Worm (Caenorhabditis elegans) whole organism, L1 larva: Measurements from ENCODE around the gene C37C3.18.

ENCODE experiments used
- C34B4.2 ChIP-seq: sonication (generic microtip); optimal IDR thresholded peaks from 2 replicates; lab custom pipeline; 2017; ENCODE audit warnings: mild to moderate bottlenecking, missing genetic modification characterization, missing compliant biosample characterization
- F16B12.6 ChIP-seq: fragments of 150-350 bp; optimal IDR thresholded peaks from 2 replicates; lab custom pipeline; 2014; ENCODE audit warnings: missing biosample characterization, missing genetic modification characterization
- Y116A8C.19 ChIP-seq: sonication (generic microtip); optimal IDR thresholded peaks from 2 replicates; lab custom pipeline; 2016; ENCODE audit warnings: missing compliant biosample characterization, missing genetic modification characterization, borderline replicate concordance
- ama-1 ChIP-seq: fragments of 150-350 bp; optimal IDR thresholded peaks from 2 replicates; lab custom pipeline; 2014
- blmp-1 ChIP-seq: fragments of 150-350 bp; optimal IDR thresholded peaks from 2 replicates; lab custom pipeline; 2014; ENCODE audit warnings: missing biosample characterization, missing genetic modification characterization
- dpl-1 ChIP-seq, 3 experiments: fragments of 150-350 bp in 2 of 3; sonication (generic microtip) in 1 of 3; optimal IDR thresholded peaks; 2 replicates each; lab custom pipeline; 2014 to 2017; ENCODE audit warnings: missing biosample characterization in 3 of 3, missing genetic modification characterization in 3 of 3, missing genetic modification reagents in 3 of 3
- dsc-1 ChIP-seq: sonication (generic microtip); optimal IDR thresholded peaks from 2 replicates; lab custom pipeline; 2016; ENCODE audit warnings: mild to moderate bottlenecking, missing genetic modification characterization, missing compliant biosample characterization
- efl-1 ChIP-seq, 4 experiments: fragments of 150-350 bp; optimal IDR thresholded peaks in 3 of 4; peaks in 1 of 4; 1 replicate in 1 of 4; 2 replicates in 3 of 4; lab custom pipeline; 2014; ENCODE audit warnings: missing biosample characterization in 2 of 4, missing genetic modification characterization in 2 of 4, missing genetic modification reagents in 2 of 4
- isw-1 ChIP-seq: fragments of 200-800 bp; sonication (Bioruptor generic); IDR thresholded peaks from 2 replicates; pipeline ENCODE4 v1.3.6; 2022; ENCODE audit warnings: missing genetic modification characterization, missing compliant biosample characterization
- lin-13 ChIP-seq: fragments of 150-350 bp; optimal IDR thresholded peaks from 2 replicates; lab custom pipeline; 2014; ENCODE audit warnings: missing biosample characterization, missing genetic modification reagents, missing genetic modification characterization
- lin-35 ChIP-seq, 2 experiments: fragments of 150-350 bp; optimal IDR thresholded peaks; 2 replicates each; lab custom pipeline; 2014; ENCODE audit warnings: missing biosample characterization in 2 of 2, missing genetic modification characterization in 2 of 2, missing genetic modification reagents in 2 of 2
- lsy-2 ChIP-seq, 2 experiments: fragments of 150-350 bp; optimal IDR thresholded peaks; 2 replicates each; lab custom pipeline; 2014; ENCODE audit warnings: missing biosample characterization in 2 of 2, missing genetic modification characterization in 2 of 2
- nhr-19 ChIP-seq: fragments of 200-800 bp; sonication (Bioruptor generic); conservative IDR thresholded peaks from 2 replicates; pipeline ENCODE4 v1.3.6; 2022; ENCODE audit warnings: missing genetic modification characterization, missing compliant biosample characterization
- nhr-28 ChIP-seq: fragments of 150-350 bp; optimal IDR thresholded peaks from 2 replicates; lab custom pipeline; 2014; ENCODE audit warnings: missing biosample characterization, missing genetic modification characterization
- nhr-47 ChIP-seq: sonication (generic microtip); optimal IDR thresholded peaks from 2 replicates; lab custom pipeline; 2016; ENCODE audit warnings: mild to moderate bottlenecking, missing genetic modification characterization, moderate library complexity, missing compliant biosample characterization
- nhr-71 ChIP-seq: sonication (generic microtip); optimal IDR thresholded peaks from 2 replicates; lab custom pipeline; 2016; ENCODE audit warnings: mild to moderate bottlenecking, missing genetic modification characterization, moderate library complexity, missing compliant biosample characterization
- nhr-85 ChIP-seq: sonication (generic microtip); peaks from one replicate; lab custom pipeline; 2016; ENCODE audit warnings: missing genetic modification characterization, inconsistent platforms, missing compliant biosample characterization
- pax-3 ChIP-seq: fragments of 200-800 bp; sonication (Bioruptor generic); optimal IDR thresholded peaks from 2 replicates; lab custom pipeline; 2018; ENCODE audit warnings: mild to moderate bottlenecking, missing genetic modification characterization, moderate library complexity, missing compliant biosample characterization
- sox-4 ChIP-seq: sonication (generic microtip); optimal IDR thresholded peaks from 2 replicates; lab custom pipeline; 2016; ENCODE audit warnings: missing genetic modification characterization, missing compliant biosample characterization
- unc-98 ChIP-seq: fragments of 200-800 bp; sonication (Bioruptor generic); IDR thresholded peaks from 2 replicates; pipeline ENCODE4 v1.3.6; 2022; ENCODE audit warnings: missing genetic modification characterization, missing compliant biosample characterization
- vab-15 ChIP-seq: sonication (generic microtip); optimal IDR thresholded peaks from 2 replicates; lab custom pipeline; 2017; ENCODE audit warnings: missing genotype, mild to moderate bottlenecking, missing genetic modification characterization, missing compliant biosample characterization
- xbp-1 ChIP-seq: sonication (generic microtip); optimal IDR thresholded peaks from 2 replicates; lab custom pipeline; 2016; ENCODE audit warnings: missing genetic modification characterization, missing compliant biosample characterization
- zip-4 ChIP-seq: fragments of 200-800 bp; sonication (Bioruptor generic); optimal IDR thresholded peaks from 2 replicates; lab custom pipeline; 2018; ENCODE audit warnings: mild to moderate bottlenecking, missing genetic modification characterization, moderate library complexity, missing compliant biosample characterization
- ztf-11 ChIP-seq, 2 experiments: sonication (generic microtip); optimal IDR thresholded peaks; 2 replicates each; lab custom pipeline; 2016 to 2017; ENCODE audit warnings: missing genetic modification characterization in 2 of 2, missing biosample characterization in 1 of 2, missing compliant biosample characterization in 1 of 2
- ztf-4 ChIP-seq: fragments of 150-350 bp; optimal IDR thresholded peaks from 2 replicates; lab custom pipeline; 2014; ENCODE audit warnings: missing biosample characterization, missing genetic modification characterization

The C37C3.18 gene

DNA sequence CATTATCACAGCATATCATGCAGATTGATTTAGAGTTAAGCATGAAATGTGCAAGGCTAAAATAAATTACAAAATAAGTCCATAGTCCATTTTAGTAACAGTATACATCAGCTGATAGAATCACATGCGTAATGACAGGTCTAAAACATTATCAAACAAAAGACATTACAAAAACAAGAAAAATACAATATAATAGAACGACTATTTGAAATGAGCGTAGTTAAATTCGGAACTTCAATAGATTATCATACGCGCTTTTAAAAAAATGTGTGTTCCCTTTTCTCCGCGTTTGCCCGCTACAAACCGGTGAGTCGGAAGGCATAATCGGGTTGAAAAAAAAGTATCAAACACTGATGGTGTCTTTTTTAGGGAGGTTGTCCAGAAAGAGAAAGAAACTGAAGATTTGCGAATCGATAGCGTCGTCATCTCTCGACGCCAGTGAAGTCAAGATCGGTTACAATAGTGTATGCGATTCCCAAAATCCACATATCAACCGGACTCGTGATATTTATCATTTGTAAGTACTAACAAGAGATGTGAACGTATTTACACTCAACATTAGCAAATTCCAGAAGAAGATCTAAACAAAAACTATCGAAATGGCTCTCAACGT, 695 bp downstream of the C37C3.18 start, which contains the start of gene C37C3.2:
Gene C37C3.2 (plus strand): TSS at position 563 of the 613 bp plus-strand sequence.
- TF ChIP-seq nhr-85 (peak; percentile 39), lin-35 (GFP tag; optimal IDR thresholded peaks at IDR 0.05; lab: Kevin White, UChicago) (peak in 1 of 2 experiments; percentile 38), ztf-4 (no peak)

DNA sequence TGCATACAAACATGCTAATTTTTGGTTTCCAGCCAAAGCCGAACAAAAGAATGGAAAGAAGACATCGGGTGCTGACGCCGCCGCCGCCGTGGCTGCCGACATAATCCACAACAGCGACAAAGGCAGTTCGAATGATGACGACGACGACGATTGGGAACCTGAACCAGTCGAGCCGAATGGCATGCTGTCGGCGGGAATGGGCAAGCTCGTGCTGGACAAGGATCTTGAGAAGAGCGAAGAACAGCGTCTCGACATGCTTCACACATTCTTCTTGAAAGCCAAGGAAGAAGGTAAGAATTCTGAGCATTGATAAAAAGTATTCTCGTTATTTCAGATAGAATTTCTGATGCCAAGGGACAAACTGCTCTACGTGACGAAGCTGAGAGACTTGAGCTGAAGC, 1.8 kb downstream of the C37C3.18 start:
- TF ChIP-seq Y116A8C.19 (tag; lab: Kevin White, UChicago) = no peak
- TF ChIP-seq efl-1 (optimal IDR thresholded peaks at IDR 0.05; lab: Kevin White, UChicago) = no peak
- TF ChIP-seq efl-1 (GFP tag; optimal IDR thresholded peaks at IDR 0.05 in 1 of 2; lab: Kevin White, UChicago) = peak in 1 of 2 experiments; percentile 63
- TF ChIP-seq, all 84 proteins: peak for 1

DNA sequence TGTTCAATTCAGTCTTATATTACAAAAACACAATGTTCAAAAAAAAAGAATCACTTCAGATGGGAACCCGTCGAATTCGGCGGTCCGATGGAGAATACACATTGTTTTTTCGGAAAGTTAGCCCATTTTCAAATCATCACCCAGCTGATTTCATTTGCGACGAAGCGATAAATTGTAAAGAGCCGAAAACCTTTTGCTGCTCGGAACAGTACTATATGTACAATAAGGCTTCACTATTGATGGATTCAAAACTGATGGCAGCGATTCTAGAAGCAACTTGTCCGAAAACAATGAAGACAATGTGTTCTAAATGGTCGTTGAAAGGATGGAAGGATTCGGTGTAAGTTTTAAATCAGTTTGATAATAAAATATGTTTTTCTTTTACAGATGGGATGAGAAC, 3.1 kb downstream of the C37C3.18 start, which contains the start of gene C37C3.1:
Gene C37C3.1 (plus strand): TSS at position 33 of the 400 bp plus-strand sequence.
- TF ChIP-seq efl-1 (optimal IDR thresholded peaks at IDR 0.05; lab: Kevin White, UChicago) (peak in 1 of 2 experiments; percentile 13), efl-1 (GFP tag; optimal IDR thresholded peaks at IDR 0.05 in 1 of 2; lab: Kevin White, UChicago) (no peak), pax-3 (tag; lab: Kevin White, UChicago) (no peak), lsy-2 (tag; optimal IDR thresholded peaks at IDR 0.05; lab: Kevin White, UChicago) (peak in 1 of 2 experiments; percentile 26), lin-35 (GFP tag; optimal IDR thresholded peaks at IDR 0.05; lab: Kevin White, UChicago) (no peak), ama-1 (peak; percentile 47), lin-13 (no peak), sox-4 (tag; lab: Kevin White, UChicago) (no peak)
- TF ChIP-seq, all 84 proteins: peak for 3

DNA sequence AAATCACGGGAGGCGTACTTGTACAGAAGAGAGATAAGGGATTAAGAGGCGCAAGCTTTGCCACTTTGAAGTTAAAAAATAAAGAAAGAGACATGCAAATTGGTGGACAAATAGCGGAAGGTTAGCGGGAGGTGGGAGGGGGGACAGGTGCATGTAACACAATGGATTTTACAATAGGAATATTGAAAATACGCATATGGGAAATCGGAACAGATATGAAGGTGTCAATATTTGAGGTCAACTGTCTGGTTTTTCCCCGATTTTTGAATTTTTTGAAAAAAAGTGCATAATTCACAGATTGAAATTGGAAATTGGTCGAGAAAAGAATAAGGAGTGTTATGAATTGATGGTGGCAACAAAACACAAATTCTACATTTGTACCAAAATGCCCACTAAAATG, 7.0 kb downstream of the C37C3.18 start, which contains the start of gene C37C3.17:
Gene C37C3.17 (minus strand): TSS at position 101 of the 400 bp plus-strand sequence.
- TF ChIP-seq F16B12.6 (no peak), vab-15 (no peak), lsy-2 (tag; optimal IDR thresholded peaks at IDR 0.05; lab: Kevin White, UChicago) (no peak), dsc-1 (tag; lab: Kevin White, UChicago) (no peak), unc-98 (GFP tag; lab: Robert Waterston, UW) (no peak), Y116A8C.19 (tag; lab: Kevin White, UChicago) (no peak), ztf-4 (no peak), C34B4.2 (tag; lab: Kevin White, UChicago) (no peak), isw-1 (no peak), nhr-19 (no peak)

DNA sequence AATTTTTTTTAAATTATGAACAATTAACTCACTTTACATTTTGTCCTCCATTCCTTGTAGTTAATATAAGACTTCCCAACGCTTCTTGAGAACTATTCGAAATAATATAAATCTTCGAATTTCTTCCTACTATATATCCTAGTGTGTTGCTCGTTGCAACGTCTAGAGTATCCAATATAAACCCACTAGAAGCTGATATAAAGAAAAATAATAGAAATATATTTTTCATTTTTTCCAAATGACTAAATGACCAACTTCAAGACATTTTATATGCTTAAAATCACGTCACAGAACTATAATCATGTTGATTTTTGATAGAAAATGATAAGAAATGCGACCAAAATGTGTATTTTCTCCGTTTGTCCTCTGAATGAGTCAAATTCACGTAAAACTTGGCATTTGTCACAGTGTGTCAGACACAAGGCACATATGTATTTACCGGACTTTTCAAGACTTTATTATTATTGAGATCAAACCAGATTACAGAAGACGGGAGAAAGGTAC, 8.3 kb downstream of the C37C3.18 start, which contains the start of gene C37C3.10:
Gene C37C3.10 (minus strand): TSS at position 51 of the 504 bp plus-strand sequence.
- TF ChIP-seq ztf-11 (tag; optimal IDR thresholded peaks at IDR 0.05; lab: Kevin White, UChicago) (no peak), zip-4 (GFP tag; lab: Kevin White, UChicago) (no peak), nhr-71 (tag; lab: Kevin White, UChicago) (no peak), xbp-1 (tag; lab: Kevin White, UChicago) (no peak), dpl-1 (GFP tag; optimal IDR thresholded peaks at IDR 0.05; lab: Kevin White, UChicago) (no peak)
- TF ChIP-seq, all 84 proteins: peak for 0

DNA sequence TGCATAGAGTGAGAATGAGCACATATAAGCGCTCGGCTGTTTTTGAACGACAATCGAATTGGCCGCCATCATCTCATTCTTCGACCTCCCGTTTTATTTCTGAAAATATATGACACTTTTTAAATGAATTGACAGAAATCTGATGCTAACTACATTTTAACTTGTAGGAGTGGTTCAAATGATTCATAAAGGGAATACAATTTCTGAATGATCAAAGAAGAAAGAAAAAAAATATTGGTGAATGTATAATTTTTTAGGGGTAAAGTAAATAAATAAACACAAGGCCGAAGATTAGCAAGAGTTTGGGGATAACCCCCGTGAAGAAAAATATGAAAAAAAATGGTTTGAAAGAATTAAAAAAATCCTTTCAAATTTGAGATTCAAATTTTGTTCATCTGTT, 9.9 kb downstream of the C37C3.18 start, which contains the start of gene C37C3.11:
Gene C37C3.11 (minus strand): TSS at position 101 of the 400 bp plus-strand sequence.
- no peak for TF ChIP-seq ama-1
- no peak for TF ChIP-seq nhr-47 (tag; lab: Kevin White, UChicago)

DNA sequence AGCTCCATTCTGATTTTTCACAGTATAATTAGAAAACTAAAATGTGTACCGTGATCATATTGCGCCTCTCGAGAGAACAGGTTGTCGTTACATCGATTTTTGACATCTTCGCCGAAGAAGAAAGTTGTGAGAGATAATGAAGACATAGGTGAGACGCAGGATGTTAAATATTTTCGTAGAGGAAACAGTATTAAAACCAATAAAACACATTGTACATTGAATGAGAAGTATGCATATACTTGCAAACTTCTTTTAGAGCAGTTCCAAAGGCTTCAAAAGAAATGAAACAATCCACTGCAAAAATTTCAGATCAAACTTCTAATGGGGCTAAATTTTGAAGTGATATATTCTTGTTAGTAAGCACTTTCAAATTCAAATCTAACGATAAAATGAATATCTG, 15.9 kb downstream of the C37C3.18 start, which contains the start of gene nipi-4:
Gene nipi-4 (minus strand): TSS at position 101 of the 400 bp plus-strand sequence.
- TF ChIP-seq nhr-28 (no peak), blmp-1 (tag; lab: Kevin White, UChicago) (peak; percentile 75)
